Worm (Caenorhabditis elegans) whole organism, L1 larva: ENCODE data around the gene cyp-35B2.

Source experiments
- C04F5.9 ChIP-seq: sonication (generic microtip); optimal IDR thresholded peaks from 2 replicates; lab custom pipeline; 2016; ENCODE audit warnings: missing genetic modification characterization, missing compliant biosample characterization
- C16A3.4 ChIP-seq: fragments of 150-350 bp; optimal IDR thresholded peaks from 2 replicates; lab custom pipeline; 2014; ENCODE audit warnings: missing biosample characterization, missing genetic modification characterization
- alr-1 ChIP-seq: fragments of 200-800 bp; sonication (Bioruptor generic); optimal IDR thresholded peaks from 2 replicates; lab custom pipeline; 2018; ENCODE audit warnings: borderline replicate concordance, mild to moderate bottlenecking, missing genetic modification characterization, missing compliant biosample characterization
- aly-2 ChIP-seq: fragments of 150-350 bp; optimal IDR thresholded peaks from 2 replicates; lab custom pipeline; 2014; ENCODE audit warnings: missing biosample characterization, missing genetic modification characterization
- ama-1 ChIP-seq: fragments of 150-350 bp; optimal IDR thresholded peaks from 2 replicates; lab custom pipeline; 2014
- ceh-88 ChIP-seq: fragments of 200-800 bp; sonication (Bioruptor generic); IDR thresholded peaks from 2 replicates; pipeline ENCODE4 v1.3.6; 2022; ENCODE audit warnings: missing genetic modification characterization, missing compliant biosample characterization
- dpl-1 ChIP-seq, 3 experiments: fragments of 150-350 bp in 2 of 3; sonication (generic microtip) in 1 of 3; optimal IDR thresholded peaks; 2 replicates each; lab custom pipeline; 2014 to 2017; ENCODE audit warnings: missing biosample characterization in 3 of 3, missing genetic modification characterization in 3 of 3, missing genetic modification reagents in 3 of 3
- dsc-1 ChIP-seq: sonication (generic microtip); optimal IDR thresholded peaks from 2 replicates; lab custom pipeline; 2016; ENCODE audit warnings: mild to moderate bottlenecking, missing genetic modification characterization, missing compliant biosample characterization
- efl-1 ChIP-seq, 4 experiments: fragments of 150-350 bp; optimal IDR thresholded peaks in 3 of 4; peaks in 1 of 4; 1 replicate in 1 of 4; 2 replicates in 3 of 4; lab custom pipeline; 2014; ENCODE audit warnings: missing biosample characterization in 2 of 4, missing genetic modification characterization in 2 of 4, missing genetic modification reagents in 2 of 4
- elt-2 ChIP-seq: sonication (generic microtip); optimal IDR thresholded peaks from 2 replicates; lab custom pipeline; 2016; ENCODE audit warnings: missing genetic modification characterization, mild to moderate bottlenecking, inconsistent platforms, missing compliant biosample characterization, missing genetic modification reagents
- elt-3 ChIP-seq, 6 experiments: fragments of 150-350 bp in 1 of 6; sonication (generic microtip); optimal IDR thresholded peaks; 2 replicates each; lab custom pipeline; 2017 to 2018; ENCODE audit warnings: missing biosample characterization in 6 of 6, missing genetic modification characterization in 6 of 6, inconsistent platforms in 1 of 6
- ets-5 ChIP-seq: fragments of 200-800 bp; sonication (Bioruptor generic); IDR thresholded peaks from 2 replicates; pipeline ENCODE4 v1.3.6; 2022; ENCODE audit warnings: missing genetic modification characterization, missing compliant biosample characterization
- fkh-10 ChIP-seq: sonication (generic microtip); optimal IDR thresholded peaks from 2 replicates; lab custom pipeline; 2017; ENCODE audit warnings: missing biosample characterization, missing genetic modification reagents, missing genetic modification characterization
- fkh-8 ChIP-seq: sonication (generic microtip); optimal IDR thresholded peaks from 2 replicates; lab custom pipeline; 2016; ENCODE audit warnings: mild to moderate bottlenecking, missing genetic modification characterization, missing compliant biosample characterization
- grh-1 ChIP-seq: fragments of 200-800 bp; sonication (Bioruptor generic); IDR thresholded peaks from 2 replicates; pipeline ENCODE4 v1.3.6; 2022; ENCODE audit warnings: missing genetic modification reagents, missing genetic modification characterization, missing compliant biosample characterization
- hpl-2 ChIP-seq: fragments of 150-350 bp; optimal IDR thresholded peaks from 2 replicates; lab custom pipeline; 2014; ENCODE audit warnings: missing biosample characterization, missing genetic modification reagents, missing genetic modification characterization
- isw-1 ChIP-seq: fragments of 200-800 bp; sonication (Bioruptor generic); IDR thresholded peaks from 2 replicates; pipeline ENCODE4 v1.3.6; 2022; ENCODE audit warnings: missing genetic modification characterization, missing compliant biosample characterization
- jun-1 ChIP-seq: fragments of 150-350 bp; optimal IDR thresholded peaks from 2 replicates; lab custom pipeline; 2014; ENCODE audit warnings: missing biosample characterization, missing genetic modification reagents, missing genetic modification characterization
- lin-14 ChIP-seq: fragments of 200-800 bp; sonication (Bioruptor generic); optimal IDR thresholded peaks from 2 replicates; lab custom pipeline; 2018; ENCODE audit warnings: mild to moderate bottlenecking, missing genetic modification characterization, moderate library complexity, missing compliant biosample characterization
- lin-35 ChIP-seq, 2 experiments: fragments of 150-350 bp; optimal IDR thresholded peaks; 2 replicates each; lab custom pipeline; 2014; ENCODE audit warnings: missing biosample characterization in 2 of 2, missing genetic modification characterization in 2 of 2, missing genetic modification reagents in 2 of 2
- mab-9 ChIP-seq: fragments of 200-800 bp; sonication (Bioruptor generic); IDR thresholded peaks from 2 replicates; pipeline ENCODE4 v1.3.6; 2022; ENCODE audit warnings: missing genetic modification reagents, missing genetic modification characterization, missing compliant biosample characterization
- mep-1 ChIP-seq: fragments of 150-350 bp; optimal IDR thresholded peaks from 2 replicates; lab custom pipeline; 2014; ENCODE audit warnings: missing biosample characterization, missing genetic modification characterization
- nhr-20 ChIP-seq: sonication (generic microtip); optimal IDR thresholded peaks from 2 replicates; lab custom pipeline; 2016; ENCODE audit warnings: mild to moderate bottlenecking, missing genetic modification characterization, missing compliant biosample characterization
- nhr-71 ChIP-seq: sonication (generic microtip); optimal IDR thresholded peaks from 2 replicates; lab custom pipeline; 2016; ENCODE audit warnings: mild to moderate bottlenecking, missing genetic modification characterization, moderate library complexity, missing compliant biosample characterization
- nhr-76 ChIP-seq: sonication (generic microtip); optimal IDR thresholded peaks from 2 replicates; lab custom pipeline; 2017; ENCODE audit warnings: missing biosample characterization, missing genetic modification characterization
- nhr-77 ChIP-seq: fragments of 150-350 bp; optimal IDR thresholded peaks from 2 replicates; lab custom pipeline; 2014; ENCODE audit warnings: missing biosample characterization, missing genetic modification characterization
- nhr-84 ChIP-seq: sonication (generic microtip); optimal IDR thresholded peaks from 2 replicates; lab custom pipeline; 2017; ENCODE audit warnings: missing biosample characterization, missing genetic modification characterization
- nhr-85 ChIP-seq: sonication (generic microtip); peaks from one replicate; lab custom pipeline; 2016; ENCODE audit warnings: missing genetic modification characterization, inconsistent platforms, missing compliant biosample characterization
- nhr-90 ChIP-seq: sonication (generic microtip); optimal IDR thresholded peaks from 2 replicates; lab custom pipeline; 2016; ENCODE audit warnings: mild to moderate bottlenecking, missing genetic modification characterization, missing compliant biosample characterization; ENCODE audit not compliant: poor library complexity
- skn-1 ChIP-seq: fragments of 150-350 bp; optimal IDR thresholded peaks from 2 replicates; lab custom pipeline; 2014; ENCODE audit warnings: missing biosample characterization, missing genetic modification characterization
- snpc-4 ChIP-seq: fragments of 150-350 bp; optimal IDR thresholded peaks from 2 replicates; lab custom pipeline; 2014; ENCODE audit warnings: missing biosample characterization, missing genetic modification characterization
- sox-4 ChIP-seq: sonication (generic microtip); optimal IDR thresholded peaks from 2 replicates; lab custom pipeline; 2016; ENCODE audit warnings: missing genetic modification characterization, missing compliant biosample characterization
- tbx-2 ChIP-seq: sonication (generic microtip); optimal IDR thresholded peaks from 2 replicates; lab custom pipeline; 2016; ENCODE audit warnings: missing genetic modification characterization, missing compliant biosample characterization
- unc-62 ChIP-seq: fragments of 150-350 bp; optimal IDR thresholded peaks from 2 replicates; lab custom pipeline; 2014; ENCODE audit warnings: missing biosample characterization, missing genetic modification reagents, missing genetic modification characterization
- zag-1 ChIP-seq: fragments of 150-350 bp; optimal IDR thresholded peaks from 2 replicates; lab custom pipeline; 2014; ENCODE audit warnings: missing biosample characterization, missing genetic modification characterization
- ztf-11 ChIP-seq, 2 experiments: sonication (generic microtip); optimal IDR thresholded peaks; 2 replicates each; lab custom pipeline; 2016 to 2017; ENCODE audit warnings: missing genetic modification characterization in 2 of 2, missing biosample characterization in 1 of 2, missing compliant biosample characterization in 1 of 2

Gene cyp-35B2

DNA sequence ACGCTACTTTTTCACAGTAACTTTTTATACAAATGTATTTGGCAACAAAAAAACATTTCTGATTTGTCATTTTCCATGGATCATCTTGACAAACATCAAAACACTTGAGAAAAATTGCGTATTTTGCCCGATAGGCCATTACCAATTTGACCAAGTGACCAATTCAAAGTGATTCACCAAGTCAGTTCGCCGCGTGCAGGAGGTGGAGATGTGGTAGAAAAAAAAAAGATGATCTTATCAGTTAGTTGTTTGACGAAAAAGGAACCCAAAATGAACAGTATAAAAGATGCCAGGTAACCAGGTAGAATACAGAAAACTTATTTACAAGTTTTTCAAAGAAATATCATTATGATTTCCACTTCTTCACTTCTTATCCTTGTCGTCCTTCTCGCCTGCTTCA is 47.1 kb downstream of the cyp-35B2 start, which contains the start of gene nlp-27 (continued):
- TF ChIP-seq unc-62 (no peak), jun-1 (no peak), aly-2 (tag; lab: Kevin White, UChicago) (no peak), nhr-20 (tag; lab: Kevin White, UChicago) (peak; percentile 27), zag-1 (tag; lab: Kevin White, UChicago) (no peak), C04F5.9 (tag; lab: Kevin White, UChicago) (no peak), mab-9 (no peak), fkh-10 (no peak), C16A3.4 (tag; lab: Kevin White, UChicago) (no peak), isw-1 (GFP tag; lab: Robert Waterston, UW) (no peak), grh-1 (GFP tag; lab: Robert Waterston, UW) (no peak), snpc-4 (tag; lab: Kevin White, UChicago) (no peak), alr-1 (tag; lab: Kevin White, UChicago) (no peak), lin-14 (GFP tag; lab: Kevin White, UChicago) (peak; percentile 18), skn-1 (no peak), nhr-76 (tag; lab: Kevin White, UChicago) (no peak), ets-5 (GFP tag; lab: Robert Waterston, UW) (no peak), nhr-84 (no peak), dsc-1 (tag; lab: Kevin White, UChicago) (no peak), hpl-2 (GFP tag; lab: Kevin White, UChicago) (no peak), nhr-71 (tag; lab: Kevin White, UChicago) (peak; percentile 4), nhr-77 (no peak), fkh-8 (no peak), elt-2 (tag; lab: Kevin White, UChicago) (no peak), mep-1 (tag; lab: Kevin White, UChicago) (no peak)

- no peak for TF ChIP-seq hpl-2 (GFP tag; lab: Kevin White, UChicago)
- TF ChIP-seq ztf-11 (tag; optimal IDR thresholded peaks at IDR 0.05; lab: Kevin White, UChicago), result no peak
- no peak for TF ChIP-seq sox-4 (tag; lab: Kevin White, UChicago)
- no peak for TF ChIP-seq efl-1 (optimal IDR thresholded peaks at IDR 0.05; lab: Kevin White, UChicago)
- TF ChIP-seq efl-1 (GFP tag; optimal IDR thresholded peaks at IDR 0.05 in 1 of 2; lab: Kevin White, UChicago), result peak in 1 of 2 experiments; percentile 56
- TF ChIP-seq grh-1 (GFP tag; lab: Robert Waterston, UW), result peak; percentile 58
- peak; percentile 56 for TF ChIP-seq nhr-20 (tag; lab: Kevin White, UChicago)
- peak; percentile 86 for TF ChIP-seq nhr-85
- TF ChIP-seq lin-35 (GFP tag; optimal IDR thresholded peaks at IDR 0.05; lab: Kevin White, UChicago), result peak in 1 of 2 experiments; percentile 48
- TF ChIP-seq elt-3 (tag; optimal IDR thresholded peaks at IDR 0.05; lab: Kevin White, UChicago), result peak in 1 of 6 experiments; percentile 37
- peak; percentile 47 for TF ChIP-seq nhr-71 (tag; lab: Kevin White, UChicago)
- TF ChIP-seq nhr-90 (tag; lab: Kevin White, UChicago), result peak; percentile 2
- no peak for TF ChIP-seq dpl-1 (GFP tag; optimal IDR thresholded peaks at IDR 0.05; lab: Kevin White, UChicago)
- TF ChIP-seq tbx-2 (tag; lab: Kevin White, UChicago), result peak; percentile 21
Measured at ce11 chrV:3992334-3992733, 50.4 kb downstream of the cyp-35B2 start.

DNA sequence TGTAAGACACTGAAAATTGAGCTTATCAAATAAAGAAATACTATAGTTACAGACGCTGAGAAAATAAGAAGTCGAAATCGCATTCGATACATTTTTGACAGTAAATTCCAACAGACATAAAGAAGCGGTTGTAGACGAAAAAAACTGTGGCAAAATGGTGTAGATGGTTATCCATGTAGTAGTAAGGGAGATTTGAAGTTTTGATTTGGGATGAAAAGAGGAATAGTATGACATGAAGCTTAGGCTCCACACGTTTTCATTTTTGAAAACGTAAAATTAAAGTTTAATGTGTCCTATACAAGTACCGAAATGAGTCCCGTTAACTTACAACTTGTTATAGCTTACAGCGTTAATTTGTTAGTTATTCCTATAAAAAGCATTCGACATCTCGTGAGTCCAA is 52.1 kb downstream of the cyp-35B2 start, which contains the start of gene K09D9.9:
Gene K09D9.9 (minus strand): TSS at position 101 of the 400 bp plus-strand sequence.
- TF ChIP-seq lin-14 (GFP tag; lab: Kevin White, UChicago) (no peak), efl-1 (optimal IDR thresholded peaks at IDR 0.05; lab: Kevin White, UChicago) (no peak), efl-1 (GFP tag; optimal IDR thresholded peaks at IDR 0.05 in 1 of 2; lab: Kevin White, UChicago) (peak in 1 of 2 experiments; percentile 87), ama-1 (lab: Kevin White, UChicago) (no peak), ceh-88 (GFP tag; lab: Robert Waterston, UW) (no peak)
